Worm (Caenorhabditis elegans): ENCODE measurements around the gene C15B12.8.

The C15B12.8 gene

DNA sequence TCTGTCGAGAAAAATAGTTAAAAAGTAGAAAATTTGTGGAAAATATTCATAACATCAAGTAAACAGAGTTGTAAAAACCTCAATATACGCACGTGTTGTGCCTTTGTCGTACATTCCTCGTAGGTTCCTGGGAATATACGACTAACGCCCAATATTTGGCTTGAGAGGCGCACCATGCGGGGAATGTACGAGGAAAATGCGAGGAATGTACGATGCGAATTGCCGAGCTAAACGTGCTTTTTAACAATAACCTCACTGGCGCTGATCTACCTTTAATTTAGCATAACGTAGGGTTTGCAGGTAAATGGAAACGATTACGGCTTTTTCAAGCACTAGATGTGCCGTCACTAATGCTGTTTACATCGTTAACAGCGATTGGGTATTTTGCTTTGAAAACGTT lies 5.6 kb upstream of the C15B12.8 start, which contains the start of gene C15B12.9 (continued):
- no peak for TF ChIP-seq ztf-6 (GFP tag; IDR thresholded peaks at IDR 0.05)
- TF ChIP-seq mxl-1 (tag; optimal IDR thresholded peaks at IDR 0.05) = no peak
- no peak for TF ChIP-seq pbrm-1 (GFP tag; IDR thresholded peaks at IDR 0.05)
- no peak for TF ChIP-seq mel-28 (tag; optimal IDR thresholded peaks at IDR 0.05; ENCODE audit: borderline replicate concordance)
- no peak for TF ChIP-seq ceh-91 (GFP tag; IDR thresholded peaks at IDR 0.05)
- no peak for TF ChIP-seq aptf-2 (GFP tag; conservative IDR thresholded peaks at IDR 0.05)

DNA sequence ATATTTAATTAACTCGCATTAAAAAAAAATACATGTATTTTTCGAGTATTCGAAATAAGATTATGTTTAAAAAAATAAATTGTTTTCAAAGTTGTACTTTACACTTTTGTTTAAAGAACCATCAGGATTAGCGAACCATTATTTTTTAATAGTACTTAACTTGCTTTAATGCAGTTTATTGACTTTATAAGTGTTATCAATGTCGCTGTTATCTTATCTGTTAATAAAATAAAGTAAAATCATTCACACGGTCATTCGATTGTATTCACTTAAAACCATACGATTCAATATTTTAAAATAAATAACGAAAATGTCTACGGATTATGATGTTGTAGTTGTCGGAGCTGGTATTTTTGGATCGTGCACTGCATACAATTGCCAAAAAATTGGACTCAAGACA lies 2.5 kb downstream of the C15B12.8 start, which contains the start of gene C15B12.1:
C15B12.1 (plus strand) TSS at position 271 of the 400 bp plus-strand sequence.
- TF ChIP-seq F22D6.2 (tag; optimal IDR thresholded peaks at IDR 0.05) (no peak), sptf-2 (GFP tag; optimal IDR thresholded peaks at IDR 0.05) (no peak), athp-1 (tag; optimal IDR thresholded peaks at IDR 0.05) (no peak), zfh-2 (GFP tag; conservative IDR thresholded peaks at IDR 0.05) (no peak), snpc-4 (GFP tag; optimal IDR thresholded peaks at IDR 0.05) (no peak), snpc-4 (tag; optimal IDR thresholded peaks at IDR 0.05) (no peak), snpc-1.3 (tag; optimal IDR thresholded peaks at IDR 0.05; ENCODE audit: insufficient read depth) (no peak), dpl-1 (GFP tag; optimal IDR thresholded peaks at IDR 0.05) (no peak), bed-1 (GFP tag; IDR thresholded peaks at IDR 0.05) (no peak), rpc-1 (optimal IDR thresholded peaks at IDR 0.05) (no peak), rpc-1 (tag; optimal IDR thresholded peaks at IDR 0.05) (no peak), ceh-91 (GFP tag; IDR thresholded peaks at IDR 0.05) (no peak), sea-2 (GFP tag; IDR thresholded peaks at IDR 0.05) (no peak), D2030.7 (GFP tag; IDR thresholded peaks at IDR 0.05) (no peak), nfya-2 (GFP tag; IDR thresholded peaks at IDR 0.05) (no peak), die-1 (tag; optimal IDR thresholded peaks at IDR 0.05) (no peak), T07F8.4 (tag; optimal IDR thresholded peaks at IDR 0.05) (no peak), F10E7.11 (tag; optimal IDR thresholded peaks at IDR 0.05) (no peak), nhr-27 (tag; optimal IDR thresholded peaks at IDR 0.05) (no peak), B0336.3 (GFP tag; IDR thresholded peaks at IDR 0.05) (no peak), hmg-1.2 (GFP tag; IDR thresholded peaks at IDR 0.05) (no peak), lir-1 (GFP tag; conservative IDR thresholded peaks at IDR 0.05) (no peak)

ce11 chrX:6484780-6485179 lies 10.7 kb downstream of the C15B12.8 start, which contains the start of gene gar-1:
TSS of gene gar-1 (minus strand) at chrX:6484880.
- TF ChIP-seq bed-2 (GFP tag; IDR thresholded peaks at IDR 0.05) (no peak), gei-17 (GFP tag; optimal IDR thresholded peaks at IDR 0.05) (no peak), lsy-27 (tag; optimal IDR thresholded peaks at IDR 0.05; ENCODE audit: borderline replicate concordance, insufficient read depth) (no peak), mcd-1 (GFP tag; IDR thresholded peaks at IDR 0.05) (no peak), hmg-1.2 (GFP tag; IDR thresholded peaks at IDR 0.05) (no peak), ceh-79 (tag; optimal IDR thresholded peaks at IDR 0.05) (no peak), bed-1 (GFP tag; IDR thresholded peaks at IDR 0.05) (no peak), efl-1 (GFP tag; optimal IDR thresholded peaks at IDR 0.05) (no peak), ztf-26 (tag; optimal IDR thresholded peaks at IDR 0.05) (no peak), aptf-2 (GFP tag; conservative IDR thresholded peaks at IDR 0.05) (no peak), lsl-1 (GFP tag; optimal IDR thresholded peaks at IDR 0.05) (no peak), mxl-1 (tag; optimal IDR thresholded peaks at IDR 0.05) (no peak), sptf-2 (GFP tag; optimal IDR thresholded peaks at IDR 0.05) (no peak), attf-5 (GFP tag; optimal IDR thresholded peaks at IDR 0.05) (no peak), F55B11.4 (tag; optimal IDR thresholded peaks at IDR 0.05; ENCODE audit: borderline replicate concordance, insufficient read depth) (no peak), unc-62 (GFP tag; optimal IDR thresholded peaks at IDR 0.05) (no peak), nfyb-1 (GFP tag; IDR thresholded peaks at IDR 0.05) (no peak), lin-26 (GFP tag; IDR thresholded peaks at IDR 0.05) (no peak), F22D6.2 (tag; optimal IDR thresholded peaks at IDR 0.05) (no peak), ztf-28 (GFP tag; IDR thresholded peaks at IDR 0.05) (no peak)

All from whole organism, young adult.